Worm (Caenorhabditis elegans): Measurements from ENCODE around the gene Y102A11A.5.

DNA sequence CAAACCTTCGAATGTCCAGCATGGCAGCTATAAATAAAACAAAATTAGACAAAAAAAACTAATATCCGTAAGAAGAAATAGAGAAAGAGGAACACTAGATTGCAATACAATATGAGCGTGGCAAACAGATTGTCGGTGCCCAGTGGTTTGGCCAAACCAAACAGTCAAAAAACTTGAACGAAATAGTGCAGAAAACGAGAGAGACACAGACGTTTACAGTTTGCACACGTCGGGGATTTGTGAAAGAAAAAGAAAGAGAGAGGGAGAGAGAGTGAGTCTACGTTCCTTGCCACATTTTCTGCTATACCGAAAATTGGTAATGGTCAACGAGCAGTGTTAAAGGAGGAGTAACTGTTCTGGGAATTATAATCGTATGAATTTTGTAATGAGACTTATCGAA lies 3.8 kb upstream of the Y102A11A.5 start, which contains the start of gene ergi-1:
- TF ChIP-seq nhr-237 (tag; optimal IDR thresholded peaks at IDR 0.05), result no peak
- no peak for TF ChIP-seq egl-27 (tag; optimal IDR thresholded peaks at IDR 0.05)
- TF ChIP-seq snpc-4 (tag; optimal IDR thresholded peaks at IDR 0.05), result no peak
- no peak for TF ChIP-seq lsy-2 (tag; optimal IDR thresholded peaks at IDR 0.05)
- TF ChIP-seq nhr-25 (tag; optimal IDR thresholded peaks at IDR 0.05), result no peak
- no peak for TF ChIP-seq aly-2 (tag; optimal IDR thresholded peaks at IDR 0.05)
- TF ChIP-seq lin-39 (tag; optimal IDR thresholded peaks at IDR 0.05), result no peak
- no peak for TF ChIP-seq nhr-12 (tag; optimal IDR thresholded peaks at IDR 0.05)
- TF ChIP-seq mdl-1 (tag; optimal IDR thresholded peaks at IDR 0.05), result no peak
- TF ChIP-seq fos-1 (tag; optimal IDR thresholded peaks at IDR 0.05), result no peak
- no peak for TF ChIP-seq nhr-10 (tag; optimal IDR thresholded peaks at IDR 0.05)
- TF ChIP-seq lin-13 (GFP tag; optimal IDR thresholded peaks at IDR 0.05), result no peak

Measured in whole organism, L2 larva.